Worm (Caenorhabditis elegans) whole organism, young adult: Measurements from ENCODE around the gene T08G3.11.

Experiments used
- F33H1.4 ChIP-seq: fragments of 200-800 bp; sonication (Bioruptor generic); IDR thresholded peaks from 2 replicates; pipeline ENCODE4 v1.3.6; 2022; ENCODE audit warnings: missing genetic modification reagents, missing genetic modification characterization, missing compliant biosample characterization
- F49E8.2 ChIP-seq: sonication (generic microtip); optimal IDR thresholded peaks from 3 replicates; lab custom pipeline; 2017; ENCODE audit warnings: missing genetic modification characterization, mild to moderate bottlenecking, missing compliant biosample characterization, antibody characterized with exemption, moderate library complexity; ENCODE audit not compliant: insufficient read depth
- T26A5.8 ChIP-seq: sonication (generic microtip); optimal IDR thresholded peaks from 2 replicates; lab custom pipeline; 2016; ENCODE audit warnings: missing genetic modification characterization, missing compliant biosample characterization
- ama-1 ChIP-seq, 3 experiments: fragments of 150-350 bp in 1 of 3; sonication (generic microtip) in 2 of 3; optimal IDR thresholded peaks; 2 replicates each; lab custom pipeline; 2014 to 2018; ENCODE audit warnings: missing biosample characterization in 2 of 3, missing genetic modification characterization in 2 of 3, missing genetic modification reagents in 2 of 3
- hrde-1 ChIP-seq: sonication (generic microtip); optimal IDR thresholded peaks from 2 replicates; lab custom pipeline; 2016; ENCODE audit warnings: missing genetic modification characterization, mild to moderate bottlenecking, missing compliant biosample characterization, moderate library complexity, missing genotype, missing genetic modification reagents, borderline replicate concordance
- pha-4 ChIP-seq: fragments of 150-350 bp; sonication (generic microtip); optimal IDR thresholded peaks from 2 replicates; lab custom pipeline; 2014; ENCODE audit warnings: missing biosample characterization, missing genetic modification reagents, missing genetic modification characterization
- unc-130 ChIP-seq: sonication (generic microtip); optimal IDR thresholded peaks from 2 replicates; lab custom pipeline; 2016; ENCODE audit warnings: missing genetic modification reagents, missing genetic modification characterization, missing compliant biosample characterization

- no peak for TF ChIP-seq hrde-1 (tag; lab: Kevin White, UChicago)
- no peak for TF ChIP-seq T26A5.8 (tag; lab: Kevin White, UChicago)
- no peak for TF ChIP-seq F49E8.2 (tag; lab: Kevin White, UChicago)
- TF ChIP-seq pha-4 (tag; lab: Kevin White, UChicago): no peak
- TF ChIP-seq ama-1 (optimal IDR thresholded peaks at IDR 0.05; lab: Kevin White, UChicago): no peak
- TF ChIP-seq ama-1 (GFP tag; optimal IDR thresholded peaks at IDR 0.05; lab: Kevin White, UChicago): no peak
- TF ChIP-seq F33H1.4: no peak
- no peak for TF ChIP-seq unc-130
These were observed 19.8 kb downstream of the T08G3.11 start for ce11 chrV:16459377-16459776.
